Fruit fly (Drosophila melanogaster): ENCODE data around the gene CG15771.
A peak's percentile ranks its signal among the peaks of the same experiment; 100 is the strongest.

Gene CG15771

dm6 chrX:5737676-5738220 is 17.6 kb upstream of the CG15771 start, which contains the start of gene Snx27 (continued):
- TF ChIP-seq nom (GFP tag; optimal IDR thresholded peaks at IDR 0.05) (peak; percentile 36), CG7928 (GFP tag; optimal IDR thresholded peaks at IDR 0.05) (peak; percentile 56), cad (GFP tag; optimal IDR thresholded peaks at IDR 0.05) (no peak), CG2199 (GFP tag; IDR thresholded peaks at IDR 0.05) (no peak), Bdp1 (GFP tag; optimal IDR thresholded peaks at IDR 0.05) (no peak), pan (optimal IDR thresholded peaks at IDR 0.05) (no peak), pan (GFP tag; optimal IDR thresholded peaks at IDR 0.05 in 1 of 2, IDR thresholded peaks at IDR 0.05 in 1 of 2) (peak in 1 of 2 experiments; percentile 5), CG16779 (GFP tag; IDR thresholded peaks at IDR 0.05) (no peak), ci (GFP tag; IDR thresholded peaks at IDR 0.05) (peak; percentile 70), pros (GFP tag; optimal IDR thresholded peaks at IDR 0.05) (no peak), Camta (GFP tag; optimal IDR thresholded peaks at IDR 0.05) (peak; percentile 6), CG6254 (GFP tag; optimal IDR thresholded peaks at IDR 0.05) (no peak), MBD-R2 (GFP tag; IDR thresholded peaks at IDR 0.05) (peak; percentile 47), CG8944 (GFP tag; optimal IDR thresholded peaks at IDR 0.05) (peak; percentile 43), kay (GFP tag; optimal IDR thresholded peaks at IDR 0.05) (no peak), stwl (tag; optimal IDR thresholded peaks at IDR 0.05) (peak; percentile 71), CG17568 (GFP tag; optimal IDR thresholded peaks at IDR 0.05) (peak; percentile 19), CG11504 (tag; optimal IDR thresholded peaks at IDR 0.05) (peak; percentile 54), CG9437 (GFP tag; optimal IDR thresholded peaks at IDR 0.05) (no peak), hth (optimal IDR thresholded peaks at IDR 0.05) (no peak), dmrt11E (tag; optimal IDR thresholded peaks at IDR 0.05) (peak; percentile 19), CG4404 (GFP tag; IDR thresholded peaks at IDR 0.05) (peak; percentile 20; the same call in 1 of the 2 replicates), HLHmδ (GFP tag; optimal IDR thresholded peaks at IDR 0.05) (peak; percentile 83), Hr3 (GFP tag; optimal IDR thresholded peaks at IDR 0.05) (peak; percentile 48), CG17612 (GFP tag; IDR thresholded peaks at IDR 0.05) (no peak), CG11723 (GFP tag; optimal IDR thresholded peaks at IDR 0.05) (peak; percentile 3), Chrac-16 (GFP tag; optimal IDR thresholded peaks at IDR 0.05) (peak; percentile 12), HHEX (GFP tag; optimal IDR thresholded peaks at IDR 0.05) (no peak), sob (GFP tag; IDR thresholded peaks at IDR 0.05) (peak; percentile 86), CG13624 (GFP tag; optimal IDR thresholded peaks at IDR 0.05) (peak; percentile 75), ato (GFP tag; IDR thresholded peaks at IDR 0.05; ENCODE audit: partially characterized antibody) (peak; percentile 100), CG3995 (GFP tag; optimal IDR thresholded peaks at IDR 0.05) (peak; percentile 38), ERR (GFP tag; optimal IDR thresholded peaks at IDR 0.05) (peak; percentile 53), CG3847 (GFP tag; IDR thresholded peaks at IDR 0.05) (peak; percentile 87), Hmr (GFP tag; optimal IDR thresholded peaks at IDR 0.05) (peak; percentile 76), Fer1 (GFP tag; optimal IDR thresholded peaks at IDR 0.05) (peak; percentile 50), Ets97D (GFP tag; optimal IDR thresholded peaks at IDR 0.05) (peak; percentile 92), bcd (GFP tag; optimal IDR thresholded peaks at IDR 0.05) (peak; percentile 53), danr (GFP tag; IDR thresholded peaks at IDR 0.05) (no peak), CG1647 (GFP tag; optimal IDR thresholded peaks at IDR 0.05) (peak; percentile 60), fu2 (GFP tag; optimal IDR thresholded peaks at IDR 0.05) (peak; percentile 16), CG18476 (GFP tag; optimal IDR thresholded peaks at IDR 0.05) (no peak), prd (optimal IDR thresholded peaks at IDR 0.05) (no peak), prd (GFP tag; IDR thresholded peaks at IDR 0.05) (peak; percentile 69), run (tag; optimal IDR thresholded peaks at IDR 0.05) (no peak), onecut (GFP tag; IDR thresholded peaks at IDR 0.05) (0 out of 2 replicates have a peak, but pooled peaks have one; percentile 12), mld (GFP tag; IDR thresholded peaks at IDR 0.05; ENCODE audit: partially characterized antibody) (peak; percentile 99), HLH54F (GFP tag; optimal IDR thresholded peaks at IDR 0.05) (peak; percentile 56), CG34422 (GFP tag; IDR thresholded peaks at IDR 0.05) (peak; percentile 37; the same call in 1 of the 3 replicates), CG2116 (GFP tag; optimal IDR thresholded peaks at IDR 0.05) (peak; percentile 93), CG8765 (GFP tag; IDR thresholded peaks at IDR 0.05) (no peak)

Data from whole organism, embryonic.